Worm (Caenorhabditis elegans) whole organism, L4/young adult: ENCODE data around the gene nstp-3.

ENCODE experiments used
- dao-5 ChIP-seq: sonication (generic microtip); optimal IDR thresholded peaks from 2 replicates; lab custom pipeline; 2016; ENCODE audit warnings: missing genotype, missing genetic modification characterization, moderate library complexity, missing compliant biosample characterization
- him-1 ChIP-seq: sonication (generic microtip); optimal IDR thresholded peaks from 2 replicates; lab custom pipeline; 2016; ENCODE audit warnings: missing genotype, missing genetic modification reagents, missing genetic modification characterization, missing compliant biosample characterization

DNA sequence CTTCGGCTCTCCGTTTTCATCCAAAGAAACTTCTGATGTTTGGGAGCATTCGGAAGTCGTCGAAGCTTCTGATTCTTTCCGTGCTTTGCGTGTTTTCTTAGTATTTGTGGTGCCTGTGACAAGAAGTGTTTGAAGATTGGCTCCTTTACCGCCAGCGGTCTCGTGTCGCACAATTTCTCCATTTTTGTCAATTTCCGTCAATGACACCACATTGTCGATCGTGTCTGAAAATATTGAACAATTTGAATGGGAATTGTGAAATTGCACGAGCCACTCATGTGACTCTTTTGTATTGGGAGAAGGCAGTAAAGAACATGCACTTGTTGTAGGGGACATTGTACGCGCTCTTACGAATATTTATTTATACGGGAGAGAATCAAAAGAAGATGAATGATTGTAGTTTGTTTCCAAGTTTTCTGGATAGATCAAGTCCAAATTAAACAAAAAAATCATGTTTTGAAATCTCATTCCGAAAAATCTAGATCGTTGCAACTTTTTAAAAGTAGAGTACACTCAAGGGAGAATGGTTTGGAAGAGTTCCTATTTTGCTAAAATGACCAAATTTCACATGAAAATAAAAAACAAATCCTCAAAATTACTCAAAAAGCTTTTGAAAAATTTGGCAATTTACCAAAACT is 44.6 kb upstream of the nstp-3 start:
- TF ChIP-seq him-1 (tag; lab: Kevin White, UChicago) (no peak), dao-5 (no peak)
